Fruit fly (Drosophila melanogaster) whole organism, embryonic: ENCODE data around the gene RhoGAP19D.

Source experiments
- Bdp1 ChIP-seq: fragments of 200-800 bp; sonication (Bioruptor generic); optimal IDR thresholded peaks from 3 replicates; lab custom pipeline; 2016; ENCODE audit warnings: missing biosample characterization, missing genetic modification characterization
- CG11695 ChIP-seq: fragments of 200-800 bp; sonication (Bioruptor generic); IDR thresholded peaks from 3 replicates; pipeline ENCODE4 v1.3.6; 2022; ENCODE audit warnings: missing biosample characterization, missing genetic modification characterization
- CG12769 ChIP-seq: fragments of 200-800 bp; sonication (Bioruptor generic); optimal IDR thresholded peaks from 2 replicates; lab custom pipeline; 2019; ENCODE audit warnings: missing biosample characterization, mild to moderate bottlenecking, missing genetic modification characterization, moderate library complexity
- CG13624 ChIP-seq: fragments of 200-800 bp; sonication (Bioruptor generic); optimal IDR thresholded peaks from 2 replicates; lab custom pipeline; 2016; ENCODE audit warnings: missing biosample characterization, missing genetic modification characterization
- CG14710 ChIP-seq: fragments of 200-800 bp; sonication (Bioruptor generic); optimal IDR thresholded peaks from 3 replicates; lab custom pipeline; 2019; ENCODE audit warnings: missing biosample characterization, mild to moderate bottlenecking, missing genetic modification characterization, moderate library complexity
- CG15269 ChIP-seq: fragments of 200-800 bp; sonication (Bioruptor generic); optimal IDR thresholded peaks from 2 replicates; lab custom pipeline; 2018; ENCODE audit warnings: missing biosample characterization, mild to moderate bottlenecking, missing genetic modification characterization, moderate library complexity
- CG17612 ChIP-seq: fragments of 200-800 bp; sonication (Bioruptor generic); IDR thresholded peaks from 2 replicates; pipeline ENCODE4 v1.3.6; 2022; ENCODE audit warnings: missing biosample characterization, missing genetic modification characterization
- CG18619 ChIP-seq: fragments of 200-800 bp; sonication (Bioruptor generic); optimal IDR thresholded peaks from 3 replicates; lab custom pipeline; 2017; ENCODE audit warnings: missing biosample characterization, mild to moderate bottlenecking, missing genetic modification characterization
- CG2120 ChIP-seq: fragments of 200-800 bp; sonication (Bioruptor generic); optimal IDR thresholded peaks from 3 replicates; lab custom pipeline; 2016; ENCODE audit warnings: missing biosample characterization, missing genetic modification characterization
- CG30403 ChIP-seq: fragments of 200-800 bp; sonication (Bioruptor generic); optimal IDR thresholded peaks from 3 replicates; lab custom pipeline; 2016; ENCODE audit warnings: missing biosample characterization, missing genetic modification characterization
- CG7271 ChIP-seq: fragments of 200-800 bp; sonication (Bioruptor generic); optimal IDR thresholded peaks from 2 replicates; lab custom pipeline; 2018; ENCODE audit warnings: missing biosample characterization, mild to moderate bottlenecking, missing genetic modification characterization, moderate library complexity
- CG7357 ChIP-seq: fragments of 200-800 bp; sonication (Bioruptor generic); IDR thresholded peaks from 3 replicates; pipeline ENCODE4 v1.3.6; 2022; ENCODE audit warnings: missing biosample characterization, missing genetic modification characterization
- CG8359 ChIP-seq: fragments of 200-800 bp; sonication (Bioruptor generic); optimal IDR thresholded peaks from 2 replicates; lab custom pipeline; 2017; ENCODE audit warnings: missing biosample characterization, mild to moderate bottlenecking, missing genetic modification characterization, borderline replicate concordance
- CG8924 ChIP-seq: fragments of 200-800 bp; optimal IDR thresholded peaks from 3 replicates; lab custom pipeline; 2019; ENCODE audit warnings: missing biosample characterization, mild to moderate bottlenecking, missing genetic modification characterization, moderate library complexity
- Chrac-16 ChIP-seq: fragments of 200-800 bp; sonication (Bioruptor generic); optimal IDR thresholded peaks from 3 replicates; lab custom pipeline; 2016; ENCODE audit warnings: missing biosample characterization, missing genetic modification characterization
- CrebB ChIP-seq: fragments of 200-800 bp; sonication (Bioruptor generic); optimal IDR thresholded peaks from 3 replicates; lab custom pipeline; 2018; ENCODE audit warnings: missing biosample characterization, mild to moderate bottlenecking, missing genetic modification characterization
- Dll ChIP-seq: fragments of 200-800 bp; sonication (Bioruptor generic); IDR thresholded peaks from 4 replicates; pipeline ENCODE4 v1.3.6; 2022; ENCODE audit warnings: missing biosample characterization, missing genetic modification characterization; ENCODE audit not compliant: partially characterized antibody
- Dp ChIP-seq: fragments of 200-800 bp; sonication (Bioruptor generic); optimal IDR thresholded peaks from 2 replicates; lab custom pipeline; 2018; ENCODE audit warnings: missing biosample characterization, mild to moderate bottlenecking, missing genetic modification characterization, moderate library complexity
- H2.0 ChIP-seq: fragments of 200-800 bp; sonication (Bioruptor generic); IDR thresholded peaks from 2 replicates; pipeline ENCODE4 v1.3.6; 2022; ENCODE audit warnings: missing biosample characterization, missing genetic modification characterization
- Hmr ChIP-seq: fragments of 200-800 bp; sonication (Bioruptor generic); optimal IDR thresholded peaks from 3 replicates; lab custom pipeline; 2017; ENCODE audit warnings: mild to moderate bottlenecking, missing biosample characterization, missing genetic modification reagents, missing genetic modification characterization
- Hr39 ChIP-seq: fragments of >200 bp; optimal IDR thresholded peaks from 2 replicates; lab custom pipeline; 2017
- Hsf ChIP-seq: fragments of 200-800 bp; sonication (Bioruptor generic); optimal IDR thresholded peaks from 3 replicates; lab custom pipeline; 2016; ENCODE audit warnings: missing biosample characterization, missing genetic modification characterization
- Max ChIP-seq: fragments of 200-800 bp; sonication (Bioruptor generic); optimal IDR thresholded peaks from 2 replicates; lab custom pipeline; 2016; ENCODE audit warnings: missing biosample characterization, mild to moderate bottlenecking, missing genetic modification characterization
- Mes4 ChIP-seq: fragments of 200-800 bp; sonication (Bioruptor generic); optimal IDR thresholded peaks from 2 replicates; lab custom pipeline; 2016; ENCODE audit warnings: missing biosample characterization, missing genetic modification characterization
- Myb ChIP-seq: fragments of 200-800 bp; sonication (Bioruptor generic); optimal IDR thresholded peaks from 2 replicates; lab custom pipeline; 2016; ENCODE audit warnings: missing biosample characterization, missing genetic modification characterization
- NFAT ChIP-seq: fragments of 200-800 bp; sonication (Bioruptor generic); IDR thresholded peaks from 2 replicates; pipeline ENCODE4 v1.3.6; 2022; ENCODE audit warnings: missing biosample characterization, missing genetic modification characterization
- Poxn ChIP-seq: fragments of 200-800 bp; sonication (Bioruptor generic); IDR thresholded peaks from 2 replicates; pipeline ENCODE4 v1.3.6; 2022; ENCODE audit warnings: missing biosample characterization, missing genetic modification characterization
- Stat92E ChIP-seq, 3 experiments: fragments of >200 bp in 2 of 3; fragments of 200-800 bp in 1 of 3; sonication (Bioruptor generic) in 1 of 3; optimal IDR thresholded peaks; 2 replicates each; lab custom pipeline; 2017 to 2019; ENCODE audit warnings: missing biosample characterization in 3 of 3, missing genetic modification characterization in 3 of 3, mild to moderate bottlenecking in 1 of 3, moderate library complexity in 1 of 3
- Trl ChIP-seq, 3 experiments: fragments of >200 bp in 2 of 3; fragments of 200-800 bp in 1 of 3; sonication (Bioruptor generic) in 1 of 3; optimal IDR thresholded peaks; 2 replicates in 1 of 3; 3 replicates in 2 of 3; lab custom pipeline; 2016 to 2017; ENCODE audit warnings: missing biosample characterization in 1 of 3, missing genetic modification characterization in 1 of 3
- ac ChIP-seq: fragments of 200-800 bp; sonication (Bioruptor generic); optimal IDR thresholded peaks from 3 replicates; lab custom pipeline; 2017; ENCODE audit warnings: missing biosample characterization, mild to moderate bottlenecking, missing genetic modification characterization
- ase ChIP-seq: fragments of 200-800 bp; sonication (Bioruptor generic); IDR thresholded peaks from 3 replicates; pipeline ENCODE4 v1.3.6; 2022; ENCODE audit warnings: missing biosample characterization, missing genetic modification characterization
- bowl ChIP-seq: fragments of 200-800 bp; sonication (Bioruptor generic); IDR thresholded peaks from 2 replicates; pipeline ENCODE4 v1.3.6; 2022; ENCODE audit warnings: missing biosample characterization, missing genetic modification characterization
- chif ChIP-seq, 2 experiments: fragments of 200-800 bp; sonication (Bioruptor generic); optimal IDR thresholded peaks; 3 replicates each; lab custom pipeline; 2016; ENCODE audit warnings: missing biosample characterization in 2 of 2, missing genetic modification characterization in 2 of 2
- chn ChIP-seq: fragments of 200-800 bp; sonication (Bioruptor generic); optimal IDR thresholded peaks from 2 replicates; lab custom pipeline; 2016; ENCODE audit warnings: missing biosample characterization, missing genetic modification characterization
- crc ChIP-seq: fragments of 200-800 bp; sonication (Bioruptor generic); optimal IDR thresholded peaks from 2 replicates; lab custom pipeline; 2016; ENCODE audit warnings: missing biosample characterization, missing genetic modification characterization
- ems ChIP-seq: fragments of 200-800 bp; sonication (Bioruptor generic); optimal IDR thresholded peaks from 3 replicates; lab custom pipeline; 2016; ENCODE audit warnings: missing biosample characterization, missing genetic modification characterization
- eve ChIP-seq, 2 experiments: fragments of >200 bp; optimal IDR thresholded peaks; 2 replicates each; lab custom pipeline; 2017; ENCODE audit warnings: missing biosample characterization in 2 of 2, missing genetic modification characterization in 2 of 2
- fd64A ChIP-seq: fragments of 200-800 bp; sonication (Bioruptor generic); optimal IDR thresholded peaks from 3 replicates; lab custom pipeline; 2018; ENCODE audit warnings: missing biosample characterization, mild to moderate bottlenecking, missing genetic modification characterization
- hb ChIP-seq: fragments of 200-800 bp; sonication (Bioruptor generic); IDR thresholded peaks from 3 replicates; pipeline ENCODE4 v1.3.6; 2022; ENCODE audit warnings: missing biosample characterization, missing genetic modification characterization; ENCODE audit not compliant: partially characterized antibody
- insv ChIP-seq, 2 experiments: fragments of 200-800 bp; sonication (Bioruptor generic); optimal IDR thresholded peaks; 3 replicates each; lab custom pipeline; 2016 to 2018; ENCODE audit warnings: missing biosample characterization in 2 of 2, missing genetic modification characterization in 2 of 2
- klu ChIP-seq: fragments of 200-800 bp; sonication (Bioruptor generic); IDR thresholded peaks from 2 replicates; pipeline ENCODE4 v1.3.6; 2022; ENCODE audit warnings: missing biosample characterization, missing genetic modification characterization
- knrl ChIP-seq: fragments of 200-800 bp; sonication (Bioruptor generic); IDR thresholded peaks from 3 replicates; pipeline ENCODE4 v1.3.6; 2022; ENCODE audit warnings: missing biosample characterization, missing genetic modification characterization; ENCODE audit not compliant: partially characterized antibody
- lab ChIP-seq: fragments of 200-800 bp; sonication (Bioruptor generic); optimal IDR thresholded peaks from 3 replicates; lab custom pipeline; 2017; ENCODE audit warnings: missing biosample characterization, missing genetic modification characterization, mild to moderate bottlenecking, moderate library complexity, missing genetic modification reagents
- nerfin-1 ChIP-seq: fragments of 200-800 bp; sonication (Bioruptor generic); optimal IDR thresholded peaks from 3 replicates; lab custom pipeline; 2019; ENCODE audit warnings: missing biosample characterization, mild to moderate bottlenecking, missing genetic modification characterization, moderate library complexity
- nmo ChIP-seq: fragments of 200-800 bp; sonication (Bioruptor generic); optimal IDR thresholded peaks from 2 replicates; lab custom pipeline; 2018; ENCODE audit warnings: missing biosample characterization, mild to moderate bottlenecking, missing genetic modification characterization, moderate library complexity
- phol ChIP-seq: fragments of 200-800 bp; sonication (Bioruptor generic); optimal IDR thresholded peaks from 3 replicates; lab custom pipeline; 2018; ENCODE audit warnings: missing biosample characterization, mild to moderate bottlenecking, missing genetic modification characterization, moderate library complexity
- salm ChIP-seq: fragments of 200-800 bp; sonication (Bioruptor generic); optimal IDR thresholded peaks from 2 replicates; lab custom pipeline; 2018; ENCODE audit warnings: missing biosample characterization, mild to moderate bottlenecking, missing genetic modification characterization
- slp2 ChIP-seq: fragments of 200-800 bp; sonication (Bioruptor generic); optimal IDR thresholded peaks from 2 replicates; lab custom pipeline; 2016; ENCODE audit warnings: missing biosample characterization, missing genetic modification characterization

RhoGAP19D gene

DNA sequence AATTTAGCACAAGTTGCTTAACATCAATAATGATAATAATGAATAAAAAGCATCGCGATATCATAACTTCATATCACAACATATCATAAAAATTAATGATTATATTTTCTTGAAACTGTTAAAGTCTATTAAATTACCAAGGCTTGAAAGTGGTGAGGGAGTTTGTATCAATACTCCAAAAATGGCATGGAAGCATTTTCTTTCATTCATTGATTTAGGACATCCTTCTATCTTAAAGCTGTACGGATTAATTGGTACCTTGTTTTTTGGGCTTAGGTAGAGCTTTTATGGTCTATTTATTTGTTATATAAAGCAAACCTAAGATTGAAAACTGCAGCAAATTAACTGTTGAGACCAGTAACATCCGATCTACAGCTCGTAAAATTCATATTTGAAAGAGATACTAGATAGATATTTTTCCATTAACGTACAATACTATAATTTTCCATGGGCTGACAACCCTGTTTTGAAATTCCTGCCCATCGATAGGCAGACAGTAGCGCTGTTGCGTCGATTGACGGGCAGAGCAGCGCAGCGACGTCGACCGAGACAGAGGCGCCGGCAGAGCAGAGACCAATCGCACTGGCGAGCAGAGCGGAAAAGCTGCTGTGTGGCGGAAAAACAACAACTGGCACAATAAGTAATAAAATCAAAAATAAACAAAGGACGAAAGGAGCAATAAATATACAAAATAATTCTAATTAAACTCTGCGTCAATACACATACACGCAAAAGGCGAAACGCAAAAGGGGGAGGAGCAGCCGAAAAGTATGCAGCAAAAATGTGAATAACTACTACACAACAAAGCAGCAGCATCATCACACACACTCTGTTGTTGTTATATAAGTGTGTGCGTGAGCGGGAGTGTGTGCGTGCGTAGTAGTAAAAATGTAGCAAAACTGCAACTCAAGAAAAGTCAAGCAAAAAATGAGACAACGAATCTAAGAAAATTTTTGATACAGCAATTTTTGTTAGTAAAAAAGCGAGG, 76.9 kb downstream of the RhoGAP19D start, which contains the start of gene CG1695 (continued):
- TF ChIP-seq Mes4 (GFP tag; lab: Kevin White, UChicago) = no peak
- no peak for TF ChIP-seq ase (GFP tag; lab: Robert Waterston, UW)
- TF ChIP-seq Myb (GFP tag; lab: Kevin White, UChicago) = peak; percentile 22
- peak; percentile 45 for TF ChIP-seq CG2120 (GFP tag; lab: Kevin White, UChicago)
- no peak for TF ChIP-seq CG11695 (GFP tag; lab: Robert Waterston, UW)
- TF ChIP-seq hb (GFP tag; lab: Robert Waterston, UW) = no peak
- TF ChIP-seq Max = no peak
- TF ChIP-seq ems (GFP tag; lab: Kevin White, UChicago) = no peak
- TF ChIP-seq bowl (GFP tag; lab: Robert Waterston, UW) = no peak
- no peak for TF ChIP-seq CG8359 (GFP tag; lab: Kevin White, UChicago)
- no peak for TF ChIP-seq Hmr (GFP tag; lab: Kevin White, UChicago)
- peak; percentile 12 for TF ChIP-seq phol (tag; lab: Kevin White, UChicago)
- no peak for TF ChIP-seq Chrac-16 (GFP tag; lab: Kevin White, UChicago)
- TF ChIP-seq nmo (GFP tag; lab: Kevin White, UChicago) = peak; percentile 28
- no peak for TF ChIP-seq NFAT
- TF ChIP-seq CG15269 (tag; lab: Kevin White, UChicago) = peak; percentile 32
- TF ChIP-seq H2.0 (GFP tag; lab: Robert Waterston, UW) = 0 out of 2 replicates have a peak, but pooled peaks have one; percentile 11
- TF ChIP-seq ac (GFP tag; lab: Kevin White, UChicago) = no peak
- no peak for TF ChIP-seq Stat92E (GFP tag; optimal IDR thresholded peaks at IDR 0.05; lab: Kevin White, UChicago)
- TF ChIP-seq Poxn (GFP tag; lab: Robert Waterston, UW) = no peak
- TF ChIP-seq eve (GFP tag; optimal IDR thresholded peaks at IDR 0.05; lab: Kevin White, UChicago) = no peak
- no peak for TF ChIP-seq nerfin-1 (tag; lab: Kevin White, UChicago)
- no peak for TF ChIP-seq slp2 (GFP tag; lab: Kevin White, UChicago)
- no peak for TF ChIP-seq chn
- no peak for TF ChIP-seq CG8924
- 0 out of 3 replicates have a peak, but pooled peaks have one; percentile 5 for TF ChIP-seq CG7357 (GFP tag; lab: Robert Waterston, UW)
- TF ChIP-seq klu (GFP tag; lab: Robert Waterston, UW) = no peak
- peak; percentile 53 for TF ChIP-seq CG30403 (GFP tag; lab: Kevin White, UChicago)
- peak in 1 of 2 experiments; percentile 6 for TF ChIP-seq chif (GFP tag; optimal IDR thresholded peaks at IDR 0.05; lab: Kevin White, UChicago)
- peak; percentile 20 for TF ChIP-seq CG14710 (tag; lab: Kevin White, UChicago)
- no peak for TF ChIP-seq crc (GFP tag; lab: Kevin White, UChicago)
- no peak for TF ChIP-seq insv (GFP tag; optimal IDR thresholded peaks at IDR 0.05; lab: Kevin White, UChicago)
- peak; percentile 17 for TF ChIP-seq Dp
- no peak for TF ChIP-seq CG13624 (GFP tag; lab: Kevin White, UChicago)
- TF ChIP-seq lab (GFP tag; lab: Kevin White, UChicago) = peak; percentile 34
- no peak for TF ChIP-seq knrl (GFP tag; lab: Robert Waterston, UW)
- no peak for TF ChIP-seq CrebB
- TF ChIP-seq Dll = no peak
- TF ChIP-seq CG18619 (GFP tag; lab: Kevin White, UChicago) = peak; percentile 19
- no peak for TF ChIP-seq CG12769
- peak; percentile 26 for TF ChIP-seq Hsf
- TF ChIP-seq fd64A = no peak
- no peak for TF ChIP-seq CG17612 (GFP tag; lab: Robert Waterston, UW)
- no peak for TF ChIP-seq Hr39 (lab: Kevin White, UChicago)
- TF ChIP-seq Bdp1 = no peak
- no peak for TF ChIP-seq CG7271
- TF ChIP-seq Trl (optimal IDR thresholded peaks at IDR 0.05; lab: Kevin White, UChicago) = no peak
- TF ChIP-seq Trl (GFP tag; optimal IDR thresholded peaks at IDR 0.05; lab: Kevin White, UChicago) = no peak
- TF ChIP-seq salm (tag; lab: Kevin White, UChicago) = no peak
